Fruit fly (Drosophila melanogaster) whole organism, prepupa: ENCODE results near the gene lwr.

Source experiments
- Blimp-1 ChIP-seq: fragments of 200-800 bp; sonication (Bioruptor generic); optimal IDR thresholded peaks from 3 replicates; lab custom pipeline; 2017; ENCODE audit warnings: missing biosample characterization, missing genetic modification characterization, mild to moderate bottlenecking, moderate library complexity, missing genetic modification reagents
- CG10631 ChIP-seq: fragments of 200-800 bp; sonication (Bioruptor generic); optimal IDR thresholded peaks from 2 replicates; lab custom pipeline; 2016; ENCODE audit warnings: missing biosample characterization, missing genetic modification characterization
- CG16779 ChIP-seq: fragments of 200-800 bp; sonication (Bioruptor generic); optimal IDR thresholded peaks from 3 replicates; lab custom pipeline; 2017; ENCODE audit warnings: missing biosample characterization, mild to moderate bottlenecking, missing genetic modification characterization
- CG3032 ChIP-seq: fragments of 200-800 bp; optimal IDR thresholded peaks from 2 replicates; lab custom pipeline; 2019; ENCODE audit warnings: missing biosample characterization, mild to moderate bottlenecking, missing genetic modification characterization, moderate library complexity
- CG32006 ChIP-seq: fragments of 200-800 bp; sonication (Bioruptor generic); optimal IDR thresholded peaks from 3 replicates; lab custom pipeline; 2017; ENCODE audit warnings: missing biosample characterization, mild to moderate bottlenecking, missing genetic modification characterization
- CG6276 ChIP-seq: fragments of 200-800 bp; sonication (Bioruptor generic); optimal IDR thresholded peaks from 2 replicates; lab custom pipeline; 2017; ENCODE audit warnings: missing biosample characterization, mild to moderate bottlenecking, missing genetic modification characterization
- CG6808 ChIP-seq: fragments of 200-800 bp; sonication (Bioruptor generic); optimal IDR thresholded peaks from 3 replicates; lab custom pipeline; 2017; ENCODE audit warnings: missing biosample characterization, missing genetic modification characterization, mild to moderate bottlenecking, moderate library complexity, missing genetic modification reagents
- CG6854 ChIP-seq: fragments of 200-800 bp; sonication (Bioruptor generic); optimal IDR thresholded peaks from 2 replicates; lab custom pipeline; 2017; ENCODE audit warnings: missing biosample characterization, mild to moderate bottlenecking, missing genetic modification characterization
- CG7368 ChIP-seq: fragments of 200-800 bp; sonication (Bioruptor generic); optimal IDR thresholded peaks from 3 replicates; lab custom pipeline; 2016; ENCODE audit warnings: missing biosample characterization, missing genetic modification characterization
- Gug ChIP-seq: fragments of 200-800 bp; sonication (Bioruptor generic); IDR thresholded peaks from 2 replicates; pipeline ENCODE4 v1.3.6; 2022; ENCODE audit warnings: missing biosample characterization, missing genetic modification characterization
- Smox ChIP-seq: fragments of 200-800 bp; sonication (Bioruptor generic); optimal IDR thresholded peaks from 3 replicates; lab custom pipeline; 2016; ENCODE audit warnings: missing biosample characterization, missing genetic modification characterization
- dac ChIP-seq: fragments of 200-800 bp; sonication (Bioruptor generic); optimal IDR thresholded peaks from 2 replicates; lab custom pipeline; 2017; ENCODE audit warnings: missing biosample characterization, mild to moderate bottlenecking, missing genetic modification characterization
- dsx ChIP-seq: fragments of 200-800 bp; optimal IDR thresholded peaks from 3 replicates; lab custom pipeline; 2019; ENCODE audit warnings: missing biosample characterization, mild to moderate bottlenecking, missing genetic modification characterization, moderate library complexity; ENCODE audit not compliant: poor library complexity, severe bottlenecking

- peak; percentile 13 for TF ChIP-seq CG32006 (GFP tag; lab: Kevin White, UChicago)
- peak; percentile 54 for TF ChIP-seq CG10631 (GFP tag; lab: Kevin White, UChicago)
- no peak for TF ChIP-seq CG3032
- peak; percentile 38 for TF ChIP-seq CG16779 (tag; lab: Kevin White, UChicago)
- TF ChIP-seq Gug (GFP tag; lab: Robert Waterston, UW), result no peak
- TF ChIP-seq Blimp-1 (GFP tag; lab: Kevin White, UChicago), result no peak
- no peak for TF ChIP-seq CG6854
- no peak for TF ChIP-seq CG6276 (GFP tag; lab: Kevin White, UChicago)
- TF ChIP-seq dsx (GFP tag; lab: Kevin White, UChicago), result no peak
- no peak for TF ChIP-seq CG6808 (GFP tag; lab: Kevin White, UChicago)
- TF ChIP-seq Smox, result peak; percentile 40
- TF ChIP-seq CG7368 (GFP tag; lab: Kevin White, UChicago), result peak; percentile 45
- TF ChIP-seq dac (GFP tag; lab: Kevin White, UChicago), result no peak
Observed at dm6 chr2L:520331-521000, 21.9 kb downstream of the lwr start.
